Worm (Caenorhabditis elegans) whole organism, L2 larva: ENCODE measurements around the gene T22D1.18.

Source experiments
- C34F6.9 ChIP-seq: fragments of 150-350 bp; optimal IDR thresholded peaks from 2 replicates; lab custom pipeline; 2014; ENCODE audit warnings: missing biosample characterization, missing genetic modification characterization
- F13H6.1 ChIP-seq: sonication (generic microtip); optimal IDR thresholded peaks from 2 replicates; lab custom pipeline; 2016; ENCODE audit warnings: missing genetic modification characterization, missing compliant biosample characterization
- R02D3.7 ChIP-seq: fragments of 150-350 bp; optimal IDR thresholded peaks from 2 replicates; lab custom pipeline; 2014; ENCODE audit warnings: missing biosample characterization, missing genetic modification characterization
- Y55F3AM.14 ChIP-seq: fragments of 200-800 bp; sonication (Bioruptor generic); optimal IDR thresholded peaks from 2 replicates; lab custom pipeline; 2018; ENCODE audit warnings: mild to moderate bottlenecking, missing genetic modification characterization, missing compliant biosample characterization
- alr-1 ChIP-seq: fragments of 150-350 bp; optimal IDR thresholded peaks from 2 replicates; lab custom pipeline; 2014; ENCODE audit warnings: missing biosample characterization, missing genetic modification characterization
- aly-2 ChIP-seq: fragments of 150-350 bp; optimal IDR thresholded peaks from 2 replicates; lab custom pipeline; 2014; ENCODE audit warnings: missing biosample characterization, missing genetic modification characterization
- ama-1 ChIP-seq: fragments of 150-350 bp; optimal IDR thresholded peaks from 2 replicates; lab custom pipeline; 2018; ENCODE audit warnings: inconsistent platforms
- ceh-16 ChIP-seq: fragments of 150-350 bp; optimal IDR thresholded peaks from 2 replicates; lab custom pipeline; 2014; ENCODE audit warnings: missing biosample characterization, missing genetic modification characterization
- crh-2 ChIP-seq: sonication (generic microtip); optimal IDR thresholded peaks from 2 replicates; lab custom pipeline; 2017; ENCODE audit warnings: missing biosample characterization, missing genetic modification characterization
- dmd-4 ChIP-seq: sonication (generic microtip); optimal IDR thresholded peaks from 2 replicates; lab custom pipeline; 2017; ENCODE audit warnings: missing biosample characterization, missing genetic modification characterization
- elt-1 ChIP-seq: fragments of 150-350 bp; optimal IDR thresholded peaks from 2 replicates; lab custom pipeline; 2014; ENCODE audit warnings: missing biosample characterization, missing genetic modification characterization
- elt-3 ChIP-seq: sonication (generic microtip); optimal IDR thresholded peaks from 2 replicates; lab custom pipeline; 2017; ENCODE audit warnings: missing biosample characterization, missing genetic modification characterization
- gmeb-1 ChIP-seq: fragments of 150-350 bp; optimal IDR thresholded peaks from 2 replicates; lab custom pipeline; 2014; ENCODE audit warnings: missing biosample characterization, missing genetic modification characterization
- lin-11 ChIP-seq: fragments of 150-350 bp; sonication (generic microtip); optimal IDR thresholded peaks from 2 replicates; lab custom pipeline; 2014; ENCODE audit warnings: missing biosample characterization, missing genetic modification characterization, inconsistent platforms, mixed read lengths
- lsy-2 ChIP-seq, 2 experiments: fragments of 150-350 bp in 1 of 2; sonication (generic microtip) in 1 of 2; optimal IDR thresholded peaks; 2 replicates each; lab custom pipeline; 2014 to 2017; ENCODE audit warnings: missing biosample characterization in 2 of 2, missing genetic modification characterization in 2 of 2
- mab-5 ChIP-seq: fragments of 150-350 bp; optimal IDR thresholded peaks from 2 replicates; lab custom pipeline; 2014; ENCODE audit warnings: missing biosample characterization, missing genetic modification characterization
- mdl-1 ChIP-seq, 2 experiments: fragments of 150-350 bp in 1 of 2; sonication (generic microtip) in 1 of 2; optimal IDR thresholded peaks; 2 replicates each; lab custom pipeline; 2017; ENCODE audit warnings: missing biosample characterization in 2 of 2, missing genetic modification characterization in 2 of 2
- nhr-11 ChIP-seq: fragments of 150-350 bp; optimal IDR thresholded peaks from 2 replicates; lab custom pipeline; 2014; ENCODE audit warnings: missing biosample characterization, missing genetic modification characterization
- nhr-12 ChIP-seq: fragments of 150-350 bp; optimal IDR thresholded peaks from 2 replicates; lab custom pipeline; 2014; ENCODE audit warnings: missing biosample characterization, missing genetic modification characterization
- nhr-129 ChIP-seq: fragments of 150-350 bp; optimal IDR thresholded peaks from 2 replicates; lab custom pipeline; 2014; ENCODE audit warnings: missing biosample characterization, missing genetic modification characterization
- nhr-23 ChIP-seq: fragments of 150-350 bp; optimal IDR thresholded peaks from 2 replicates; lab custom pipeline; 2014; ENCODE audit warnings: missing biosample characterization, missing genetic modification reagents, missing genetic modification characterization
- nhr-237 ChIP-seq: fragments of 150-350 bp; optimal IDR thresholded peaks from 2 replicates; lab custom pipeline; 2014; ENCODE audit warnings: missing biosample characterization, missing genetic modification characterization
- nhr-25 ChIP-seq: fragments of 150-350 bp; sonication (generic microtip); optimal IDR thresholded peaks from 3 replicates; lab custom pipeline; 2014; ENCODE audit warnings: missing biosample characterization, missing genetic modification characterization
- nhr-6 ChIP-seq: fragments of 150-350 bp; optimal IDR thresholded peaks from 2 replicates; lab custom pipeline; 2014; ENCODE audit warnings: missing biosample characterization, missing genetic modification characterization
- nhr-77 ChIP-seq: fragments of 150-350 bp; optimal IDR thresholded peaks from 2 replicates; lab custom pipeline; 2014; ENCODE audit warnings: missing biosample characterization, missing genetic modification characterization
- peb-1 ChIP-seq: fragments of 150-350 bp; optimal IDR thresholded peaks from 2 replicates; lab custom pipeline; 2014; ENCODE audit warnings: missing biosample characterization, missing genetic modification characterization
- sem-4 ChIP-seq: fragments of 150-350 bp; optimal IDR thresholded peaks from 2 replicates; lab custom pipeline; 2014; ENCODE audit warnings: missing biosample characterization, missing genetic modification reagents, missing genetic modification characterization
- skn-1 ChIP-seq: sonication (generic microtip); optimal IDR thresholded peaks from 2 replicates; lab custom pipeline; 2017; ENCODE audit warnings: missing biosample characterization, missing genetic modification characterization
- sma-3 ChIP-seq: sonication (generic microtip); optimal IDR thresholded peaks from 2 replicates; lab custom pipeline; 2016; ENCODE audit warnings: missing genetic modification reagents, missing genetic modification characterization, missing compliant biosample characterization
- sma-9 ChIP-seq, 2 experiments: fragments of 150-350 bp in 1 of 2; sonication (generic microtip) in 1 of 2; optimal IDR thresholded peaks; 2 replicates each; lab custom pipeline; 2014 to 2016; ENCODE audit warnings: missing genetic modification characterization in 2 of 2, mild to moderate bottlenecking in 1 of 2, missing biosample characterization in 1 of 2, missing compliant biosample characterization in 1 of 2, missing genetic modification reagents in 1 of 2, moderate library complexity in 1 of 2
- snpc-4 ChIP-seq: fragments of 150-350 bp; optimal IDR thresholded peaks from 2 replicates; lab custom pipeline; 2014; ENCODE audit warnings: missing biosample characterization, missing genetic modification characterization
- unc-39 ChIP-seq: fragments of 150-350 bp; optimal IDR thresholded peaks from 2 replicates; lab custom pipeline; 2014; ENCODE audit warnings: missing biosample characterization, missing genetic modification characterization
- unc-55 ChIP-seq: fragments of 150-350 bp; sonication (generic microtip); optimal IDR thresholded peaks from 3 replicates; lab custom pipeline; 2014; ENCODE audit warnings: missing biosample characterization, missing genetic modification reagents, missing genetic modification characterization
- unc-62 ChIP-seq: fragments of 150-350 bp; optimal IDR thresholded peaks from 2 replicates; lab custom pipeline; 2014; ENCODE audit warnings: missing biosample characterization, missing genetic modification reagents, missing genetic modification characterization
- zag-1 ChIP-seq: fragments of 150-350 bp; optimal IDR thresholded peaks from 2 replicates; lab custom pipeline; 2014; ENCODE audit warnings: missing biosample characterization, missing genetic modification characterization
- ztf-11 ChIP-seq: sonication (generic microtip); optimal IDR thresholded peaks from 2 replicates; lab custom pipeline; 2017; ENCODE audit warnings: missing biosample characterization, missing genetic modification characterization
- ztf-4 ChIP-seq: fragments of 150-350 bp; optimal IDR thresholded peaks from 2 replicates; lab custom pipeline; 2014; ENCODE audit warnings: missing biosample characterization, missing genetic modification characterization

T22D1.18 gene

ce11 chrIV:6958696-6959095 lies 38.7 kb upstream of the T22D1.18 start:
- TF ChIP-seq nhr-23 (tag; lab: Kevin White, UChicago), result no peak
- TF ChIP-seq nhr-129 (tag; lab: Kevin White, UChicago), result peak; percentile 25
- TF ChIP-seq gmeb-1 (tag; lab: Kevin White, UChicago), result no peak
- TF ChIP-seq nhr-12 (tag; lab: Kevin White, UChicago), result no peak
- no peak for TF ChIP-seq lin-11 (tag; lab: Kevin White, UChicago)
- peak in 1 of 2 experiments; percentile 65 for TF ChIP-seq lsy-2 (tag; optimal IDR thresholded peaks at IDR 0.05; lab: Kevin White, UChicago)
- TF ChIP-seq skn-1, result no peak
- no peak for TF ChIP-seq ceh-16 (tag; lab: Kevin White, UChicago)
- no peak for TF ChIP-seq sma-3 (GFP tag; lab: Kevin White, UChicago)
- TF ChIP-seq snpc-4, result no peak
- no peak for TF ChIP-seq R02D3.7 (tag; lab: Kevin White, UChicago)
- TF ChIP-seq nhr-25 (tag; lab: Kevin White, UChicago), result no peak
- TF ChIP-seq Y55F3AM.14, result peak; percentile 56
- peak; percentile 33 for TF ChIP-seq zag-1
- peak; percentile 53 for TF ChIP-seq unc-55 (GFP tag; lab: Kevin White, UChicago)
- TF ChIP-seq ztf-4 (tag; lab: Kevin White, UChicago), result no peak
- no peak for TF ChIP-seq alr-1 (tag; lab: Kevin White, UChicago)
- TF ChIP-seq crh-2, result peak; percentile 57
- peak; percentile 95 for TF ChIP-seq mab-5
- TF ChIP-seq unc-39, result no peak
- peak; percentile 12 for TF ChIP-seq F13H6.1 (tag; lab: Kevin White, UChicago)
- no peak for TF ChIP-seq peb-1 (tag; lab: Kevin White, UChicago)
- peak; percentile 5 for TF ChIP-seq sma-9 (GFP tag; optimal IDR thresholded peaks at IDR 0.05; lab: Kevin White, UChicago)
- TF ChIP-seq sma-9 (tag; optimal IDR thresholded peaks at IDR 0.05; lab: Kevin White, UChicago), result no peak
- TF ChIP-seq C34F6.9 (tag; lab: Kevin White, UChicago), result peak; percentile 56

- no peak for TF ChIP-seq unc-62
- TF ChIP-seq elt-3, result no peak
- no peak for TF ChIP-seq Y55F3AM.14
- no peak for TF ChIP-seq sem-4 (tag; lab: Kevin White, UChicago)
- TF ChIP-seq ama-1 (lab: Kevin White, UChicago), result no peak
- no peak for TF ChIP-seq snpc-4
- TF ChIP-seq F13H6.1 (tag; lab: Kevin White, UChicago), result no peak
- no peak for TF ChIP-seq ztf-4 (tag; lab: Kevin White, UChicago)
- TF ChIP-seq ztf-11 (tag; lab: Kevin White, UChicago), result no peak
- TF ChIP-seq nhr-77 (tag; lab: Kevin White, UChicago), result no peak
- TF ChIP-seq nhr-11 (tag; lab: Kevin White, UChicago), result no peak
- TF ChIP-seq lsy-2 (tag; optimal IDR thresholded peaks at IDR 0.05; lab: Kevin White, UChicago), result no peak
- no peak for TF ChIP-seq sma-3 (GFP tag; lab: Kevin White, UChicago)
- TF ChIP-seq dmd-4 (tag; lab: Kevin White, UChicago), result no peak
- no peak for TF ChIP-seq unc-55 (GFP tag; lab: Kevin White, UChicago)
- no peak for TF ChIP-seq elt-1 (tag; lab: Kevin White, UChicago)
- no peak for TF ChIP-seq nhr-6 (tag; lab: Kevin White, UChicago)
- no peak for TF ChIP-seq nhr-237 (tag; lab: Kevin White, UChicago)
- no peak for TF ChIP-seq crh-2
- TF ChIP-seq aly-2 (tag; lab: Kevin White, UChicago), result no peak
- TF ChIP-seq, all 48 proteins: peak for 0
These were observed 37.4 kb upstream of the T22D1.18 start, which contains the start of gene jnk-1 for ce11 chrIV:6957341-6957740. Gene jnk-1, plus strand, starts transcription at chrIV:6957641.

ce11 chrIV:6956668-6957067 lies 36.7 kb upstream of the T22D1.18 start:
- TF ChIP-seq nhr-237 (tag; lab: Kevin White, UChicago) (no peak), nhr-129 (tag; lab: Kevin White, UChicago) (peak; percentile 9), sma-9 (GFP tag; optimal IDR thresholded peaks at IDR 0.05; lab: Kevin White, UChicago) (peak; percentile 28), sma-9 (tag; optimal IDR thresholded peaks at IDR 0.05; lab: Kevin White, UChicago) (no peak), ztf-4 (tag; lab: Kevin White, UChicago) (no peak), C34F6.9 (tag; lab: Kevin White, UChicago) (peak; percentile 63), crh-2 (peak; percentile 7), mdl-1 (tag; optimal IDR thresholded peaks at IDR 0.05; lab: Kevin White, UChicago) (peak in 1 of 2 experiments; percentile 50), lsy-2 (tag; optimal IDR thresholded peaks at IDR 0.05; lab: Kevin White, UChicago) (peak in 1 of 2 experiments; percentile 52), zag-1 (peak; percentile 27)

- TF ChIP-seq alr-1 (tag; lab: Kevin White, UChicago) (no peak), F13H6.1 (tag; lab: Kevin White, UChicago) (peak; percentile 15), sma-9 (GFP tag; optimal IDR thresholded peaks at IDR 0.05; lab: Kevin White, UChicago) (peak; percentile 45), sma-9 (tag; optimal IDR thresholded peaks at IDR 0.05; lab: Kevin White, UChicago) (no peak), snpc-4 (no peak), skn-1 (no peak), lsy-2 (tag; optimal IDR thresholded peaks at IDR 0.05; lab: Kevin White, UChicago) (peak in 1 of 2 experiments; percentile 37), unc-55 (GFP tag; lab: Kevin White, UChicago) (peak; percentile 88), C34F6.9 (tag; lab: Kevin White, UChicago) (peak; percentile 27), Y55F3AM.14 (no peak)
These were observed 34.7 kb upstream of the T22D1.18 start for ce11 chrIV:6954682-6955081.
